Worm (Caenorhabditis elegans) whole organism, L4 larva: Measurements from ENCODE around the gene wrk-1.

Experiments used
- F44E2.7 ChIP-seq: fragments of 200-800 bp; sonication (Bioruptor generic); IDR thresholded peaks from 2 replicates; pipeline ENCODE4 v2.1.2; 2022; ENCODE audit warnings: missing genetic modification characterization, missing compliant biosample characterization
- mxl-2 ChIP-seq: fragments of 200-800 bp; sonication (Bioruptor generic); conservative IDR thresholded peaks from 2 replicates; pipeline ENCODE4 v1.3.6; 2022; ENCODE audit warnings: missing genetic modification reagents, missing genetic modification characterization, missing compliant biosample characterization
- nhr-25 ChIP-seq: sonication (generic microtip); optimal IDR thresholded peaks from 2 replicates; lab custom pipeline; 2017; ENCODE audit warnings: missing genetic modification characterization, mild to moderate bottlenecking, missing compliant biosample characterization, antibody characterized with exemption, moderate library complexity, borderline replicate concordance; ENCODE audit not compliant: insufficient read depth
- nhr-28 ChIP-seq: fragments of 150-350 bp; optimal IDR thresholded peaks from 2 replicates; lab custom pipeline; 2014; ENCODE audit warnings: missing biosample characterization, missing genetic modification characterization
- rbr-2 ChIP-seq: sonication (generic microtip); optimal IDR thresholded peaks from 2 replicates; lab custom pipeline; 2016; ENCODE audit warnings: missing genotype, missing genetic modification characterization, missing compliant biosample characterization
- snpc-1.2 ChIP-seq: fragments of 200-800 bp; sonication (Bioruptor generic); IDR thresholded peaks from 2 replicates; pipeline ENCODE4 v1.3.6; 2022; ENCODE audit warnings: missing genetic modification reagents, missing genetic modification characterization, missing compliant biosample characterization
- ztf-11 ChIP-seq: fragments of 150-350 bp; optimal IDR thresholded peaks from 2 replicates; lab custom pipeline; 2014; ENCODE audit warnings: missing biosample characterization, missing genetic modification characterization

DNA sequence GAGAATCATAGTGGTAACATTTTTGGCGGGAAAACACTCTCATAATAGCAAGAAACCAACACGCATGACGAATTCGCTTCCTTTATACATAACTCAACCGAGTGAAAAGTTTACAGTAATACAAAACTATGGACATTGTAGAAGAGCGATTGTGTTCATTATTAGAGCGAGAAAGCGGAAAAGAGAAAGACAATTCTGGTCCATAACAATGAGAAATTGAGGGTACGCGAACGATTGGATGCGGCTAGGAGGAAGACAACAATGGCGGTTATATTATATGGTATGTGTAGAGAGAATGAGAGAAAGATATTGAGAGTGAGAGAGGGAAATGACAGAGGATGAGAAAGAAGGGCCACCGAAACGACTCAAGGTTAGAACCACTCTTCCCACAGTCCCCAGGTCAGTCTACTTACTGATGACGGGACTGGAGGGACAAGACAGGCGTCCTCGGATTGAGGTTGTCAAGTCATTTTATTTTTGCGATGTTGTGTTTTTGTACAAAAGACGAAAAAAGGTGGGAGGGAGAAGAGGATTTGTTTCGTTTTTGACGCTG is 33.8 kb upstream of the wrk-1 start:
- no peak for TF ChIP-seq rbr-2 (tag; lab: Kevin White, UChicago)
- TF ChIP-seq F44E2.7 (GFP tag; lab: Robert Waterston, UW) = no peak
- no peak for TF ChIP-seq nhr-25 (tag; lab: Kevin White, UChicago)
- no peak for TF ChIP-seq snpc-1.2 (GFP tag; lab: Robert Waterston, UW)
- no peak for TF ChIP-seq mxl-2 (GFP tag; lab: Robert Waterston, UW)
- TF ChIP-seq nhr-28 = no peak
- no peak for TF ChIP-seq ztf-11 (tag; lab: Kevin White, UChicago)
